Worm (Caenorhabditis elegans): ENCODE data around the gene kmo-2.

Gene kmo-2

ce11 chrV:12024273-12024672, 44.1 kb downstream of the kmo-2 start:
- TF ChIP-seq gmeb-1 (tag; optimal IDR thresholded peaks at IDR 0.05): no peak
- no peak for TF ChIP-seq snpc-4 (tag; optimal IDR thresholded peaks at IDR 0.05)
- TF ChIP-seq F13H6.1 (tag; optimal IDR thresholded peaks at IDR 0.05): peak; percentile 50
- TF ChIP-seq nhr-237 (tag; optimal IDR thresholded peaks at IDR 0.05): no peak
- peak; percentile 16 for TF ChIP-seq sma-9 (GFP tag; optimal IDR thresholded peaks at IDR 0.05)
- no peak for TF ChIP-seq sma-9 (tag; optimal IDR thresholded peaks at IDR 0.05)
- TF ChIP-seq lin-13 (GFP tag; optimal IDR thresholded peaks at IDR 0.05): no peak
- TF ChIP-seq mbf-1 (tag; optimal IDR thresholded peaks at IDR 0.05): no peak
- no peak for TF ChIP-seq unc-62 (GFP tag; optimal IDR thresholded peaks at IDR 0.05)
- TF ChIP-seq crh-2 (tag; optimal IDR thresholded peaks at IDR 0.05): no peak
- TF ChIP-seq lsy-2 (tag; optimal IDR thresholded peaks at IDR 0.05): peak in 1 of 2 experiments; percentile 36
- no peak for TF ChIP-seq peb-1 (tag; optimal IDR thresholded peaks at IDR 0.05)
- TF ChIP-seq sem-4 (tag; optimal IDR thresholded peaks at IDR 0.05): peak; percentile 14
- TF ChIP-seq aly-2 (tag; optimal IDR thresholded peaks at IDR 0.05): no peak
- peak; percentile 35 for TF ChIP-seq Y55F3AM.14 (GFP tag; optimal IDR thresholded peaks at IDR 0.05)
- TF ChIP-seq ztf-4 (tag; optimal IDR thresholded peaks at IDR 0.05): no peak
- no peak for TF ChIP-seq egl-27 (tag; optimal IDR thresholded peaks at IDR 0.05)
- TF ChIP-seq ztf-1 (GFP tag; conservative IDR thresholded peaks at IDR 0.05): no peak
- no peak for TF ChIP-seq nhr-21 (tag; optimal IDR thresholded peaks at IDR 0.05)
- no peak for TF ChIP-seq ZK546.5 (tag; optimal IDR thresholded peaks at IDR 0.05)
- TF ChIP-seq lin-39 (tag; optimal IDR thresholded peaks at IDR 0.05): no peak
- TF ChIP-seq alr-1 (tag; optimal IDR thresholded peaks at IDR 0.05): no peak
- TF ChIP-seq sma-3 (GFP tag; optimal IDR thresholded peaks at IDR 0.05): no peak
- no peak for TF ChIP-seq nhr-23 (tag; optimal IDR thresholded peaks at IDR 0.05)
- no peak for TF ChIP-seq ceh-82 (tag; optimal IDR thresholded peaks at IDR 0.05)
- no peak for TF ChIP-seq mab-5 (tag; optimal IDR thresholded peaks at IDR 0.05)
- peak in 1 of 2 experiments; percentile 1 for TF ChIP-seq mdl-1 (tag; optimal IDR thresholded peaks at IDR 0.05)
- TF ChIP-seq ama-1 (optimal IDR thresholded peaks at IDR 0.05): no peak
- TF ChIP-seq ztf-11 (tag; optimal IDR thresholded peaks at IDR 0.05): no peak
- no peak for TF ChIP-seq unc-55 (GFP tag; optimal IDR thresholded peaks at IDR 0.05)
- no peak for TF ChIP-seq nhr-6 (tag; optimal IDR thresholded peaks at IDR 0.05)
- TF ChIP-seq nhr-25 (tag; optimal IDR thresholded peaks at IDR 0.05): no peak
- peak; percentile 18 for TF ChIP-seq lin-11 (tag; optimal IDR thresholded peaks at IDR 0.05)
- TF ChIP-seq nhr-11 (tag; optimal IDR thresholded peaks at IDR 0.05): no peak
- TF ChIP-seq unc-39 (tag; optimal IDR thresholded peaks at IDR 0.05): no peak
- no peak for TF ChIP-seq R02D3.7 (tag; optimal IDR thresholded peaks at IDR 0.05)
- TF ChIP-seq nhr-12 (tag; optimal IDR thresholded peaks at IDR 0.05): no peak
- TF ChIP-seq C34F6.9 (tag; optimal IDR thresholded peaks at IDR 0.05): peak; percentile 40
- TF ChIP-seq elt-3 (tag; optimal IDR thresholded peaks at IDR 0.05): no peak
- no peak for TF ChIP-seq fos-1 (tag; optimal IDR thresholded peaks at IDR 0.05)
- TF ChIP-seq elt-1 (tag; optimal IDR thresholded peaks at IDR 0.05): no peak
- no peak for TF ChIP-seq nhr-10 (tag; optimal IDR thresholded peaks at IDR 0.05)
- TF ChIP-seq nhr-129 (tag; optimal IDR thresholded peaks at IDR 0.05): peak; percentile 31
- no peak for TF ChIP-seq skn-1 (tag; optimal IDR thresholded peaks at IDR 0.05)
- no peak for TF ChIP-seq blmp-1 (tag; optimal IDR thresholded peaks at IDR 0.05; ENCODE audit: insufficient read depth)
- peak; percentile 82 for TF ChIP-seq zag-1 (tag; optimal IDR thresholded peaks at IDR 0.05)
- TF ChIP-seq dmd-4 (tag; optimal IDR thresholded peaks at IDR 0.05): no peak
- TF ChIP-seq ceh-16 (tag; optimal IDR thresholded peaks at IDR 0.05): no peak
- no peak for TF ChIP-seq nhr-77 (tag; optimal IDR thresholded peaks at IDR 0.05)

DNA sequence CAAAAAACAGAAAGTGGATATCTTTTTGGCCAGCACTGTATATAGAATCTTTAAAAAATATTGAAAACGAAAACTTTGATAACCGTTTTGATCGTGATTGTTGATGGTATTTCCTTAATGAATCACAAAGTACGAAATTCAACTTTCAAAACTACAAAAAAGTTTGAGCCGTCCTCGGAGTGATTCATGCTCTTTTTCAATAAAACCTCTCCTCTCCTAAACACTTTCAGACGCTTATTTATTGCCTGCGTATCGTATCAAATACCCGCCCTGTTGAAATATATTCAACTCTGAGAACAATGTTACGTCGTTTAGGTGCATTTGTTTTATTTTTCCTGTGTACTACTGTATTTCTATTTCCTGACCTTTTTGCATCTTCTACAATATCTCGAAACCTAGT, 47.4 kb downstream of the kmo-2 start:
- TF ChIP-seq elt-1 (tag; optimal IDR thresholded peaks at IDR 0.05) (no peak), unc-55 (GFP tag; optimal IDR thresholded peaks at IDR 0.05) (no peak), fos-1 (tag; optimal IDR thresholded peaks at IDR 0.05) (peak; percentile 58), alr-1 (tag; optimal IDR thresholded peaks at IDR 0.05) (no peak), R02D3.7 (tag; optimal IDR thresholded peaks at IDR 0.05) (no peak), nhr-77 (tag; optimal IDR thresholded peaks at IDR 0.05) (no peak), gmeb-1 (tag; optimal IDR thresholded peaks at IDR 0.05) (no peak)
